Worm (Caenorhabditis elegans) whole organism, young adult: ENCODE measurements around the gene B0303.16.

Experiments used
- B0336.3 ChIP-seq: fragments of 200-800 bp; sonication (Bioruptor generic); IDR thresholded peaks from 2 replicates; pipeline ENCODE4 v1.3.6; 2022; ENCODE audit warnings: missing genetic modification characterization, missing compliant biosample characterization
- C06A6.2 ChIP-seq: fragments of 200-800 bp; sonication (Bioruptor generic); conservative IDR thresholded peaks from 2 replicates; pipeline ENCODE4 v1.3.6; 2022; ENCODE audit warnings: missing genetic modification characterization, missing compliant biosample characterization
- F33H1.4 ChIP-seq: fragments of 200-800 bp; sonication (Bioruptor generic); IDR thresholded peaks from 2 replicates; pipeline ENCODE4 v1.3.6; 2022; ENCODE audit warnings: missing genetic modification reagents, missing genetic modification characterization, missing compliant biosample characterization
- F49E8.2 ChIP-seq: sonication (generic microtip); optimal IDR thresholded peaks from 3 replicates; lab custom pipeline; 2017; ENCODE audit warnings: missing genetic modification characterization, mild to moderate bottlenecking, missing compliant biosample characterization, antibody characterized with exemption, moderate library complexity; ENCODE audit not compliant: insufficient read depth
- Y53F4B.3 ChIP-seq: fragments of 200-800 bp; sonication (Bioruptor generic); IDR thresholded peaks from 2 replicates; pipeline ENCODE4 v1.3.6; 2022; ENCODE audit warnings: missing genetic modification reagents, missing genetic modification characterization, missing compliant biosample characterization
- Y53G8AR.9 ChIP-seq: fragments of 200-800 bp; sonication (Bioruptor generic); conservative IDR thresholded peaks from 2 replicates; pipeline ENCODE4 v1.3.6; 2022; ENCODE audit warnings: missing genetic modification reagents, missing genetic modification characterization, missing compliant biosample characterization
- Y67H2A.10 ChIP-seq: fragments of 200-800 bp; sonication (Bioruptor generic); conservative IDR thresholded peaks from 2 replicates; pipeline ENCODE4 v1.3.6; 2022; ENCODE audit warnings: missing genetic modification reagents, missing genetic modification characterization, missing compliant biosample characterization
- Y95B8A.8 ChIP-seq: fragments of 200-800 bp; sonication (Bioruptor generic); IDR thresholded peaks from 2 replicates; pipeline ENCODE4 v1.3.6; 2022; ENCODE audit warnings: missing genetic modification reagents, missing genetic modification characterization, missing compliant biosample characterization
- akir-1 ChIP-seq: fragments of 200-800 bp; sonication (Bioruptor generic); optimal IDR thresholded peaks from 2 replicates; lab custom pipeline; 2018; ENCODE audit warnings: mild to moderate bottlenecking, missing genetic modification characterization, moderate library complexity, missing compliant biosample characterization
- aptf-2 ChIP-seq: fragments of 200-800 bp; sonication (Bioruptor generic); conservative IDR thresholded peaks from 2 replicates; pipeline ENCODE4 v1.3.6; 2022; ENCODE audit warnings: missing genetic modification reagents, missing genetic modification characterization, missing compliant biosample characterization
- atf-7 ChIP-seq: sonication (generic microtip); optimal IDR thresholded peaks from 2 replicates; lab custom pipeline; 2017; ENCODE audit warnings: mild to moderate bottlenecking, missing genetic modification characterization, missing compliant biosample characterization
- attf-6 ChIP-seq: fragments of 200-800 bp; sonication (Bioruptor generic); IDR thresholded peaks from 2 replicates; pipeline ENCODE4 v1.3.6; 2022; ENCODE audit warnings: missing genetic modification reagents, missing genetic modification characterization, missing compliant biosample characterization
- ceh-58 ChIP-seq: fragments of 200-800 bp; sonication (Bioruptor generic); IDR thresholded peaks from 2 replicates; pipeline ENCODE4 v1.3.6; 2022; ENCODE audit warnings: missing genetic modification characterization, missing compliant biosample characterization
- ceh-79 ChIP-seq: sonication (generic microtip); optimal IDR thresholded peaks from 2 replicates; lab custom pipeline; 2017; ENCODE audit warnings: mild to moderate bottlenecking, missing genetic modification characterization, missing compliant biosample characterization
- die-1 ChIP-seq: sonication (generic microtip); optimal IDR thresholded peaks from 2 replicates; lab custom pipeline; 2016; ENCODE audit warnings: missing genotype, mild to moderate bottlenecking, missing genetic modification characterization, missing compliant biosample characterization
- dox-1 ChIP-seq: fragments of 200-800 bp; sonication (Bioruptor generic); IDR thresholded peaks from 2 replicates; pipeline ENCODE4 v1.3.6; 2022; ENCODE audit warnings: missing genetic modification reagents, missing genetic modification characterization, missing compliant biosample characterization
- efl-1 ChIP-seq: fragments of 150-350 bp; optimal IDR thresholded peaks from 2 replicates; lab custom pipeline; 2014; ENCODE audit warnings: missing biosample characterization, missing genetic modification reagents, missing genetic modification characterization
- egl-44 ChIP-seq: fragments of 200-800 bp; sonication (Bioruptor generic); IDR thresholded peaks from 2 replicates; pipeline ENCODE4 v1.3.6; 2022; ENCODE audit warnings: missing genetic modification reagents, missing genetic modification characterization, missing compliant biosample characterization
- ekl-4 ChIP-seq: fragments of 200-800 bp; sonication (Bioruptor generic); IDR thresholded peaks from 2 replicates; pipeline ENCODE4 v1.3.6; 2022; ENCODE audit warnings: missing genetic modification reagents, missing genetic modification characterization, missing compliant biosample characterization
- fkh-3 ChIP-seq: sonication (generic microtip); optimal IDR thresholded peaks from 2 replicates; lab custom pipeline; 2016; ENCODE audit warnings: mild to moderate bottlenecking, missing genetic modification characterization, missing compliant biosample characterization
- him-1 ChIP-seq: sonication (generic microtip); optimal IDR thresholded peaks from 2 replicates; lab custom pipeline; 2016; ENCODE audit warnings: missing genotype, missing genetic modification reagents, missing genetic modification characterization, missing compliant biosample characterization
- hlh-12 ChIP-seq: sonication (generic microtip); optimal IDR thresholded peaks from 2 replicates; lab custom pipeline; 2016; ENCODE audit warnings: missing genetic modification characterization, missing compliant biosample characterization
- hmg-1.2 ChIP-seq: fragments of 200-800 bp; sonication (Bioruptor generic); IDR thresholded peaks from 2 replicates; pipeline ENCODE4 v1.3.6; 2022; ENCODE audit warnings: missing genetic modification reagents, missing genetic modification characterization, missing compliant biosample characterization
- hrde-1 ChIP-seq: sonication (generic microtip); optimal IDR thresholded peaks from 2 replicates; lab custom pipeline; 2016; ENCODE audit warnings: missing genetic modification characterization, mild to moderate bottlenecking, missing compliant biosample characterization, moderate library complexity, missing genotype, missing genetic modification reagents, borderline replicate concordance
- lin-26 ChIP-seq: fragments of 200-800 bp; sonication (Bioruptor generic); IDR thresholded peaks from 2 replicates; pipeline ENCODE4 v1.3.6; 2022; ENCODE audit warnings: missing genetic modification reagents, missing genetic modification characterization, missing compliant biosample characterization
- lin-54 ChIP-seq: fragments of 200-800 bp; sonication (Bioruptor generic); optimal IDR thresholded peaks from 2 replicates; lab custom pipeline; 2018; ENCODE audit warnings: mild to moderate bottlenecking, missing genetic modification characterization, missing compliant biosample characterization
- lsl-1 ChIP-seq: fragments of 200-800 bp; sonication (Bioruptor generic); optimal IDR thresholded peaks from 2 replicates; lab custom pipeline; 2018; ENCODE audit warnings: mild to moderate bottlenecking, missing genetic modification characterization, moderate library complexity, missing compliant biosample characterization
- madf-10 ChIP-seq: sonication (generic microtip); optimal IDR thresholded peaks from 2 replicates; lab custom pipeline; 2016; ENCODE audit warnings: mild to moderate bottlenecking, missing genetic modification characterization, missing compliant biosample characterization
- madf-3 ChIP-seq: fragments of 200-800 bp; sonication (Bioruptor generic); IDR thresholded peaks from 2 replicates; pipeline ENCODE4 v1.3.6; 2022; ENCODE audit warnings: missing genetic modification reagents, missing genetic modification characterization, missing compliant biosample characterization
- madf-6 ChIP-seq: fragments of 200-800 bp; sonication (Bioruptor generic); IDR thresholded peaks from 2 replicates; pipeline ENCODE4 v1.3.6; 2022; ENCODE audit warnings: missing genetic modification reagents, missing genetic modification characterization, missing compliant biosample characterization
- madf-8 ChIP-seq: fragments of 200-800 bp; sonication (Bioruptor generic); conservative IDR thresholded peaks from 2 replicates; pipeline ENCODE4 v1.3.6; 2022; ENCODE audit warnings: missing genetic modification reagents, missing genetic modification characterization, missing compliant biosample characterization
- mes-4 ChIP-seq: sonication (generic microtip); optimal IDR thresholded peaks from 2 replicates; lab custom pipeline; 2016; ENCODE audit warnings: missing genotype, missing genetic modification characterization, missing compliant biosample characterization
- nhr-179 ChIP-seq: sonication (generic microtip); optimal IDR thresholded peaks from 2 replicates; lab custom pipeline; 2016; ENCODE audit warnings: mild to moderate bottlenecking, missing genetic modification characterization, missing compliant biosample characterization
- nhr-27 ChIP-seq: fragments of 200-800 bp; sonication (Bioruptor generic); optimal IDR thresholded peaks from 2 replicates; lab custom pipeline; 2018; ENCODE audit warnings: mild to moderate bottlenecking, missing genetic modification characterization, moderate library complexity, missing compliant biosample characterization
- nhr-90 ChIP-seq: sonication (generic microtip); optimal IDR thresholded peaks from 2 replicates; lab custom pipeline; 2016; ENCODE audit warnings: missing genotype, mild to moderate bottlenecking, missing genetic modification characterization, missing compliant biosample characterization
- rec-8 ChIP-seq, 2 experiments: sonication (generic microtip); optimal IDR thresholded peaks; 2 replicates each; lab custom pipeline; 2016; ENCODE audit warnings: mild to moderate bottlenecking in 2 of 2, missing genetic modification characterization in 2 of 2, missing genetic modification reagents in 2 of 2, missing genotype in 2 of 2, missing biosample characterization in 1 of 2, missing compliant biosample characterization in 1 of 2, moderate library complexity in 1 of 2
- repo-1 ChIP-seq: sonication (generic microtip); optimal IDR thresholded peaks from 2 replicates; lab custom pipeline; 2017; ENCODE audit warnings: mild to moderate bottlenecking, missing genetic modification characterization, missing compliant biosample characterization
- sea-2 ChIP-seq: fragments of 200-800 bp; sonication (Bioruptor generic); IDR thresholded peaks from 2 replicates; pipeline ENCODE4 v1.3.6; 2022; ENCODE audit warnings: missing genetic modification characterization, missing compliant biosample characterization
- snpc-1.1 ChIP-seq: sonication (generic microtip); optimal IDR thresholded peaks from 2 replicates; lab custom pipeline; 2017; ENCODE audit warnings: missing genetic modification characterization, mild to moderate bottlenecking, missing compliant biosample characterization, antibody characterized with exemption, moderate library complexity, missing genotype, missing genetic modification reagents; ENCODE audit not compliant: insufficient read depth
- snpc-1.3 ChIP-seq: sonication (generic microtip); optimal IDR thresholded peaks from 2 replicates; lab custom pipeline; 2017; ENCODE audit warnings: missing genetic modification characterization, mild to moderate bottlenecking, missing compliant biosample characterization, antibody characterized with exemption, moderate library complexity, missing genotype, missing genetic modification reagents; ENCODE audit not compliant: insufficient read depth
- snpc-4 ChIP-seq, 5 experiments: fragments of 150-350 bp in 1 of 5; sonication (generic microtip) in 4 of 5; optimal IDR thresholded peaks; 2 replicates each; lab custom pipeline; 2014 to 2018; ENCODE audit warnings: missing genetic modification characterization in 5 of 5, missing biosample characterization in 3 of 5, antibody characterized with exemption in 2 of 5, mild to moderate bottlenecking in 2 of 5, missing compliant biosample characterization in 2 of 5, missing genotype in 2 of 5, moderate library complexity in 2 of 5, missing genetic modification reagents in 1 of 5
- xnd-1 ChIP-seq: sonication (generic microtip); optimal IDR thresholded peaks from 2 replicates; lab custom pipeline; 2016; ENCODE audit warnings: missing genotype, missing genetic modification reagents, missing genetic modification characterization, missing compliant biosample characterization
- zfh-2 ChIP-seq: fragments of 200-800 bp; sonication (Bioruptor generic); conservative IDR thresholded peaks from 2 replicates; pipeline ENCODE4 v1.3.6; 2022; ENCODE audit warnings: missing genetic modification reagents, missing genetic modification characterization, missing compliant biosample characterization
- ztf-22 ChIP-seq: fragments of 200-800 bp; sonication (Bioruptor generic); optimal IDR thresholded peaks from 2 replicates; lab custom pipeline; 2018; ENCODE audit warnings: mild to moderate bottlenecking, missing genetic modification characterization, moderate library complexity, missing compliant biosample characterization
- ztf-26 ChIP-seq: sonication (generic microtip); optimal IDR thresholded peaks from 2 replicates; lab custom pipeline; 2017; ENCODE audit warnings: missing genetic modification characterization, missing compliant biosample characterization
- ztf-28 ChIP-seq: fragments of 200-800 bp; sonication (Bioruptor generic); IDR thresholded peaks from 2 replicates; pipeline ENCODE4 v1.3.6; 2022; ENCODE audit warnings: missing genetic modification reagents, missing genetic modification characterization, missing compliant biosample characterization

The B0303.16 gene

DNA sequence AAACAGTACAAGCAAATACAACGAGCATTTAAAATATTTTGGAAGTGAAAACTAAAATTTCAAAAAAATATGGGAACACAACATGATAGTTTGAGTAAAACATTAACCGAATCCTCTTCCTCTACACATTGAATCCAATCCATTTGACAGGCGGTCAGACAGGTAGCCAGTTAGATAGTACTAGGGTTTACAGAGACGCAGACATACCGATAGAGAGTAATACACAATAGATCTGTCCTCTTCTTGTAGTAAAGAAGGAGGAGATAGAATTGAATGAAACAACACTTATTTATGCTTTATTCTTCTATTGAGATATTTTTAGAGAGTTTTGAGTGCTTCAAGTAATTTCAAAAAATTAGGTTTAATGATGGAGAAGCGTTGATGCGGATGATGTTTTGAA is 36.1 kb upstream of the B0303.16 start:
- TF ChIP-seq hmg-1.2 (GFP tag; lab: Robert Waterston, UW) (peak; percentile 84; the same call in 1 of the 2 replicates), attf-6 (GFP tag; lab: Robert Waterston, UW) (no peak)

DNA sequence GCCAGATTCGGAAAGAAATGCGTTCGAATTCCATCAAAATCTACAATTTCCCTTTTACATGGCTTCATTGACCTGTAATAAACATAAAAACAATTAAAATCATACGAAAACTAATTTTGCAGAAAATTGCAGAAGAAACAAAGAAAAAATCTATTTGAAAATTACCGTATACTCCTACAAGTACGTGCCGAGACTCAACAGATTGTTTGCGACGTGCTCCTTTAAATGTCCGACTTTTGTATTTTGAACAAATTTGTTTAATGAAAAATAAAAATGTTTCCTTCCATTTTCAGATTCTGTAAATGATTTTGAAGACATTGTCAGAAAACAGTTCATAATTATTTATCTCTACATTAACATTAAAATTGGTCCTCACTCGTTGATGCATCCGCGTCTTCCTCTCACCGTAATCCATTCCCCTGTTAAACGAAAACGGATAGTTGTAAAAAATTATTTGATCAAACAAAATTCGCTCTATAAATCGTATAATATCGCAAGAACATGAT is 29.8 kb upstream of the B0303.16 start, which contains the start of gene pgl-2:
Gene pgl-2 (minus strand): TSS at position 456 of the 506 bp plus-strand sequence.
- no peak for TF ChIP-seq nhr-90 (tag; lab: Kevin White, UChicago)
- TF ChIP-seq efl-1 (GFP tag; lab: Kevin White, UChicago), result peak; percentile 21
- TF ChIP-seq sea-2 (GFP tag; lab: Robert Waterston, UW), result no peak
- TF ChIP-seq hlh-12 (tag; lab: Kevin White, UChicago), result no peak
- no peak for TF ChIP-seq ceh-58 (GFP tag; lab: Robert Waterston, UW)
- no peak for TF ChIP-seq dox-1 (GFP tag; lab: Robert Waterston, UW)
- TF ChIP-seq aptf-2 (GFP tag; lab: Robert Waterston, UW), result no peak
- peak; percentile 14 for TF ChIP-seq F49E8.2 (tag; lab: Kevin White, UChicago)
- peak; percentile 76 for TF ChIP-seq F33H1.4 (GFP tag; lab: Robert Waterston, UW)
- TF ChIP-seq madf-10 (tag; lab: Kevin White, UChicago), result no peak
- TF ChIP-seq mes-4, result no peak
- no peak for TF ChIP-seq rec-8 (tag; optimal IDR thresholded peaks at IDR 0.05; lab: Kevin White, UChicago)
- TF ChIP-seq snpc-4 (GFP tag; optimal IDR thresholded peaks at IDR 0.05; lab: Kevin White, UChicago), result no peak
- TF ChIP-seq snpc-4 (tag; optimal IDR thresholded peaks at IDR 0.05; lab: Kevin White, UChicago), result peak in 1 of 4 experiments; percentile 9
- no peak for TF ChIP-seq egl-44
- 0 out of 2 replicates have a peak, but pooled peaks have one; percentile 36 for TF ChIP-seq ekl-4
- 0 out of 2 replicates have a peak, but pooled peaks have one; percentile 23 for TF ChIP-seq madf-8
- TF ChIP-seq ztf-28 (GFP tag; lab: Robert Waterston, UW), result no peak
- no peak for TF ChIP-seq ztf-22 (GFP tag; lab: Kevin White, UChicago)
- TF ChIP-seq die-1 (tag; lab: Kevin White, UChicago), result no peak
- TF ChIP-seq zfh-2 (GFP tag; lab: Robert Waterston, UW), result no peak
- no peak for TF ChIP-seq atf-7
- TF ChIP-seq fkh-3 (tag; lab: Kevin White, UChicago), result no peak
- TF ChIP-seq lin-26 (GFP tag; lab: Robert Waterston, UW), result no peak
- TF ChIP-seq him-1, result peak; percentile 39
- no peak for TF ChIP-seq repo-1 (tag; lab: Kevin White, UChicago)
- no peak for TF ChIP-seq snpc-1.1 (tag; lab: Kevin White, UChicago)
- no peak for TF ChIP-seq nhr-27
- TF ChIP-seq madf-6 (GFP tag; lab: Robert Waterston, UW), result peak; percentile 79
- peak; percentile 86 for TF ChIP-seq lsl-1 (GFP tag; lab: Kevin White, UChicago)
- TF ChIP-seq B0336.3 (GFP tag; lab: Robert Waterston, UW), result peak; percentile 43; the same call in 1 of the 2 replicates
- TF ChIP-seq ztf-26 (tag; lab: Kevin White, UChicago), result no peak
- TF ChIP-seq nhr-179, result no peak
- TF ChIP-seq akir-1 (GFP tag; lab: Kevin White, UChicago), result no peak
- peak; percentile 64 for TF ChIP-seq xnd-1 (tag; lab: Kevin White, UChicago)
- TF ChIP-seq snpc-1.3 (tag; lab: Kevin White, UChicago), result no peak
- TF ChIP-seq Y53G8AR.9 (GFP tag; lab: Robert Waterston, UW), result no peak
- TF ChIP-seq Y67H2A.10, result no peak
- TF ChIP-seq Y95B8A.8 (GFP tag; lab: Robert Waterston, UW), result no peak
- no peak for TF ChIP-seq Y53F4B.3 (GFP tag; lab: Robert Waterston, UW)
- TF ChIP-seq hrde-1 (tag; lab: Kevin White, UChicago), result no peak
- no peak for TF ChIP-seq ceh-79
- TF ChIP-seq lin-54 (GFP tag; lab: Kevin White, UChicago), result peak; percentile 47
- TF ChIP-seq C06A6.2 (GFP tag; lab: Robert Waterston, UW), result no peak
- TF ChIP-seq madf-3, result no peak
